Worm (Caenorhabditis elegans) whole organism, L4 larva: ENCODE data around the gene srbc-62.
"Not testable (repeated sequence)": the region's sequence is repeated elsewhere in the genome, so short reads cannot be mapped to it uniquely, and the experiment has no call there.

ENCODE experiments used
- F49E8.2 ChIP-seq: sonication (generic microtip); optimal IDR thresholded peaks from 2 replicates; lab custom pipeline; 2016; ENCODE audit warnings: missing compliant biosample characterization, mild to moderate bottlenecking, missing genetic modification characterization, borderline replicate concordance
- Y105C5A.15 ChIP-seq: fragments of 200-800 bp; sonication (Bioruptor generic); IDR thresholded peaks from 2 replicates; pipeline ENCODE4 v1.3.6; 2022; ENCODE audit warnings: missing genetic modification characterization, missing compliant biosample characterization
- aha-1 ChIP-seq: fragments of 150-350 bp; peaks from one replicate; lab custom pipeline; 2014; ENCODE audit warnings: missing biosample characterization, missing genetic modification characterization
- aly-2 ChIP-seq: sonication (generic microtip); optimal IDR thresholded peaks from 2 replicates; lab custom pipeline; 2018; ENCODE audit warnings: missing biosample characterization, missing genetic modification characterization
- ama-1 ChIP-seq: fragments of 150-350 bp; optimal IDR thresholded peaks from 2 replicates; lab custom pipeline; 2014; ENCODE audit warnings: inconsistent platforms, mixed read lengths
- ceh-44 ChIP-seq: fragments of 200-800 bp; sonication (Bioruptor generic); IDR thresholded peaks from 2 replicates; pipeline ENCODE4 v1.3.6; 2022; ENCODE audit warnings: missing genetic modification reagents, missing genetic modification characterization, missing compliant biosample characterization
- ces-1 ChIP-seq: fragments of 150-350 bp; sonication (generic microtip); optimal IDR thresholded peaks from 4 replicates; lab custom pipeline; 2014; ENCODE audit warnings: missing biosample characterization, missing genetic modification reagents, missing genetic modification characterization
- dmd-6 ChIP-seq: fragments of 200-800 bp; sonication (Bioruptor generic); IDR thresholded peaks from 2 replicates; pipeline ENCODE4 v1.3.6; 2022; ENCODE audit warnings: missing genetic modification reagents, missing genetic modification characterization, missing compliant biosample characterization
- lir-3 ChIP-seq: sonication (generic microtip); optimal IDR thresholded peaks from 2 replicates; lab custom pipeline; 2016; ENCODE audit warnings: mild to moderate bottlenecking, missing genetic modification characterization, missing compliant biosample characterization
- tag-97 ChIP-seq: fragments of 200-800 bp; sonication (Bioruptor generic); IDR thresholded peaks from 2 replicates; pipeline ENCODE4 v1.3.6; 2022; ENCODE audit warnings: missing genetic modification characterization, missing compliant biosample characterization

ce11 chrV:17255028-17255427, 37.2 kb downstream of the srbc-62 start, which contains the start of gene srh-116:
- TF ChIP-seq ceh-44; lir-3 (tag; lab: Kevin White, UChicago); ces-1 (GFP tag; lab: Kevin White, UChicago); ama-1; F49E8.2 (tag; lab: Kevin White, UChicago); aly-2; dmd-6 (GFP tag; lab: Robert Waterston, UW); tag-97 (GFP tag; lab: Robert Waterston, UW); Y105C5A.15 (GFP tag; lab: Robert Waterston, UW); aha-1 (tag; lab: Kevin White, UChicago): not testable (repeated sequence)
